Worm (Caenorhabditis elegans): ENCODE results near the gene K01A12.4.

DNA sequence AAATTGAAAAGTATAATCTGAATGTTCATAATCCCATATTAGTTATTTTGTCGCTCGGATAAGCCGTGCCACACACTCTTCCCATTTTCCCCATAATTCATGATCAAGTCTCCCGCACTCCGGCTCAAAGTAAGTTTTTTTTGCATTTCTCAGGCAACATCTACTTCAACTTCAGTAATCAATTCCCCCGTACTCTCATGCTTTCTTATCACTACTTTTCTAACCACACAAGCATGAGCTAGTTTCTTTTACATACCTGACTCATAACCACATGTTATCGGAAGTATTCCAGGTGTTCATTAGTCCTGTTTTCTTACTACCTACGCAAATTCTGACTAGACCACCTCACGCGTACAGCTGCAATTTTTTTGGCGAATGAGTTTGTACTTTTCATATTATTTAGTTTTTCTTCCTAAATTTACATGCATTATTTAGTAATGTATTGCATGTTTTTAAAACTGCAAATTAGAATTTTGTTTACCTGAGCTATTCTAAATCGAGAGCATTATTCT lies 44.1 kb upstream of the K01A12.4 start:
- TF ChIP-seq T22C8.4 (GFP tag; IDR thresholded peaks at IDR 0.05) (no peak), ztf-29 (GFP tag; IDR thresholded peaks at IDR 0.05) (no peak)

Measured in whole organism, midembryonic.